Worm (Caenorhabditis elegans): ENCODE data around the gene Y69A2AR.25.

Y69A2AR.25 gene

ce11 chrIV:2568267-2568666, at the start of gene Y69A2AR.25, which contains the start of gene Y69A2AR.12:
TSS of gene Y69A2AR.25 (minus strand) at chrIV:2568367.
TSS of gene Y69A2AR.12 (plus strand) at chrIV:2568614.
- TF ChIP-seq dao-5 (tag; optimal IDR thresholded peaks at IDR 0.05) (no peak), him-1 (tag; optimal IDR thresholded peaks at IDR 0.05) (no peak), W03F9.2 (tag; optimal IDR thresholded peaks at IDR 0.05) (no peak)

ce11 chrIV:2616853-2617252, 48.7 kb upstream of the Y69A2AR.25 start:
- no peak for TF ChIP-seq dao-5 (tag; optimal IDR thresholded peaks at IDR 0.05)
- no peak for TF ChIP-seq him-1 (tag; optimal IDR thresholded peaks at IDR 0.05)
- no peak for TF ChIP-seq W03F9.2 (tag; optimal IDR thresholded peaks at IDR 0.05)

- TF ChIP-seq W03F9.2 (tag; optimal IDR thresholded peaks at IDR 0.05) (no peak), him-1 (tag; optimal IDR thresholded peaks at IDR 0.05) (no peak), dao-5 (tag; optimal IDR thresholded peaks at IDR 0.05) (no peak)
These were observed 45.6 kb upstream of the Y69A2AR.25 start, which contains the start of gene daao-1 for ce11 chrIV:2613754-2614244. TSS of gene daao-1 (plus strand) at chrIV:2614194.

- TF ChIP-seq dao-5 (tag; optimal IDR thresholded peaks at IDR 0.05): no peak
- TF ChIP-seq W03F9.2 (tag; optimal IDR thresholded peaks at IDR 0.05): no peak
- no peak for TF ChIP-seq him-1 (tag; optimal IDR thresholded peaks at IDR 0.05)
These were observed 44.9 kb upstream of the Y69A2AR.25 start, which contains the start of gene Y69A2AR.28 for ce11 chrIV:2613011-2613503. TSS of gene Y69A2AR.28 (minus strand) at chrIV:2613061.

- TF ChIP-seq dao-5 (tag; optimal IDR thresholded peaks at IDR 0.05): no peak
- no peak for TF ChIP-seq W03F9.2 (tag; optimal IDR thresholded peaks at IDR 0.05)
- TF ChIP-seq him-1 (tag; optimal IDR thresholded peaks at IDR 0.05): no peak
These were observed 42.8 kb upstream of the Y69A2AR.25 start for ce11 chrIV:2610974-2611373.

ce11 chrIV:2610409-2610808, 42.2 kb upstream of the Y69A2AR.25 start, which contains the start of gene Y69A2AR.32:
TSS of gene Y69A2AR.32 (plus strand) at chrIV:2610436.
- TF ChIP-seq W03F9.2 (tag; optimal IDR thresholded peaks at IDR 0.05) (no peak), him-1 (tag; optimal IDR thresholded peaks at IDR 0.05) (no peak), dao-5 (tag; optimal IDR thresholded peaks at IDR 0.05) (no peak)

- no peak for TF ChIP-seq him-1 (tag; optimal IDR thresholded peaks at IDR 0.05)
- TF ChIP-seq W03F9.2 (tag; optimal IDR thresholded peaks at IDR 0.05): peak; percentile 10
- TF ChIP-seq dao-5 (tag; optimal IDR thresholded peaks at IDR 0.05): no peak
These were observed 39.4 kb upstream of the Y69A2AR.25 start, which contains the start of gene vamp-7 for ce11 chrIV:2607513-2608101. TSS of gene vamp-7 (plus strand) at chrIV:2608051.

- no peak for TF ChIP-seq dao-5 (tag; optimal IDR thresholded peaks at IDR 0.05)
- TF ChIP-seq W03F9.2 (tag; optimal IDR thresholded peaks at IDR 0.05): no peak
- TF ChIP-seq him-1 (tag; optimal IDR thresholded peaks at IDR 0.05): no peak
These were observed 38.4 kb upstream of the Y69A2AR.25 start for ce11 chrIV:2606572-2606971.

ce11 chrIV:2603556-2604021, 35.4 kb upstream of the Y69A2AR.25 start:
- no peak for TF ChIP-seq dao-5 (tag; optimal IDR thresholded peaks at IDR 0.05)
- TF ChIP-seq him-1 (tag; optimal IDR thresholded peaks at IDR 0.05): no peak
- TF ChIP-seq W03F9.2 (tag; optimal IDR thresholded peaks at IDR 0.05): no peak

- no peak for TF ChIP-seq W03F9.2 (tag; optimal IDR thresholded peaks at IDR 0.05)
- TF ChIP-seq him-1 (tag; optimal IDR thresholded peaks at IDR 0.05): no peak
- no peak for TF ChIP-seq dao-5 (tag; optimal IDR thresholded peaks at IDR 0.05)
These were observed 34.7 kb upstream of the Y69A2AR.25 start for ce11 chrIV:2602862-2603189.

- TF ChIP-seq W03F9.2 (tag; optimal IDR thresholded peaks at IDR 0.05) (peak; percentile 91), him-1 (tag; optimal IDR thresholded peaks at IDR 0.05) (peak; percentile 11), dao-5 (tag; optimal IDR thresholded peaks at IDR 0.05) (peak; percentile 53)
These were observed 34.1 kb upstream of the Y69A2AR.25 start for ce11 chrIV:2601988-2602861.

- TF ChIP-seq W03F9.2 (tag; optimal IDR thresholded peaks at IDR 0.05): no peak
- TF ChIP-seq him-1 (tag; optimal IDR thresholded peaks at IDR 0.05): no peak
- no peak for TF ChIP-seq dao-5 (tag; optimal IDR thresholded peaks at IDR 0.05)
These were observed 32.7 kb upstream of the Y69A2AR.25 start, which contains the start of gene epg-9 for ce11 chrIV:2600841-2601240. TSS of gene epg-9 (plus strand) at chrIV:2601141.

ce11 chrIV:2599634-2600033, 31.5 kb upstream of the Y69A2AR.25 start:
- no peak for TF ChIP-seq dao-5 (tag; optimal IDR thresholded peaks at IDR 0.05)
- peak; percentile 37 for TF ChIP-seq him-1 (tag; optimal IDR thresholded peaks at IDR 0.05)
- peak; percentile 50 for TF ChIP-seq W03F9.2 (tag; optimal IDR thresholded peaks at IDR 0.05)
